Worm (Caenorhabditis elegans): ENCODE results near the gene ZK637.4.
A peak's percentile ranks its signal among the peaks of the same experiment; 100 is the strongest.

The ZK637.4 gene

DNA sequence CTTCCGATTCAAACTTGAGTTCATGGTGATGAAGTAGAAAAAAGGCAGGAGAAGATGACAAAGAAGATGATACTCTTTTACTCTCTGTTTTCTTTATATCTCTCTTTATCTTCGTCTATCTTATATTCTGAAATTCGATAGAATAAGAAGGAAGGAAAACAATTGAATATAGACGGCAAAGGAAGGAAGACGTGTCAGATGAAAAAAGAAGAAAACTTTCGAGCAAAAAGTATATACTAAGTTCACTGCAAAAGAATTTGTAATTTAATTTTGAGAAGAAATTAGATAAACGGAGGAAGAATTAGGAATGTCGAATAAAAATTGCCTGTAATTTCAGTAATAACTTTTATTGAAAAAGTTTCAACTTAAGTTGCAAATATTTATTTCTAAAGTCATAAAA lies 16.6 kb upstream of the ZK637.4 start, which contains the start of gene K01F9.2:
Gene K01F9.2, minus strand, starts transcription at position 127 of the 400 bp plus-strand sequence.
- peak; percentile 49 for TF ChIP-seq lin-14 (GFP tag; optimal IDR thresholded peaks at IDR 0.05)
- TF ChIP-seq nhr-90 (tag; optimal IDR thresholded peaks at IDR 0.05; ENCODE audit: poor library complexity) = no peak
- no peak for TF ChIP-seq C16A3.4 (tag; optimal IDR thresholded peaks at IDR 0.05)
- TF ChIP-seq blmp-1 (tag; optimal IDR thresholded peaks at IDR 0.05) = no peak
- no peak for TF ChIP-seq C04F5.9 (tag; optimal IDR thresholded peaks at IDR 0.05)
- peak; percentile 93 for TF ChIP-seq fkh-10 (GFP tag; optimal IDR thresholded peaks at IDR 0.05)
- no peak for TF ChIP-seq nhr-84 (tag; optimal IDR thresholded peaks at IDR 0.05)
- no peak for TF ChIP-seq pax-3 (tag; optimal IDR thresholded peaks at IDR 0.05)

DNA sequence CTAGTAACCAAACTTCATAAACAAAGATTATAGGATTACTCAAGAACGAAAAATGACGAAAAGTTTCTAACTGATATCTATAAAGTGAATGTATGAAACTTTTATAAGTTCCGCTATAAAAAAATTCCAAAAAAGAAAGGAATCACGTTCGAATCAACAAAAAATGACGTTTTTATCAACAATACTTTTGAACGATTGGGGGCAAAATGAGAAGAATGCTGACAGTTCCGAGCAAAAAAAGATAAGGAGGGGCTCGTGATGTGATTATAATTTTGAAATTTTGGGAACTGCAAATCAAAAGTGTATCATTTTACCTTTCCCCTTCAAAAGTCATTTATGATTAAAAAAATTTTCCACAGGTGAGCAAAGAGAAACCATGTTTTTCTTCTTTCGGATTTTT lies 14.6 kb upstream of the ZK637.4 start:
- no peak for TF ChIP-seq zag-1 (tag; optimal IDR thresholded peaks at IDR 0.05)
- TF ChIP-seq lin-15B (tag; optimal IDR thresholded peaks at IDR 0.05) = no peak
- no peak for TF ChIP-seq lsy-2 (tag; optimal IDR thresholded peaks at IDR 0.05)
- TF ChIP-seq C04F5.9 (tag; optimal IDR thresholded peaks at IDR 0.05) = no peak
- no peak for TF ChIP-seq nhr-19 (GFP tag; conservative IDR thresholded peaks at IDR 0.05)
- no peak for TF ChIP-seq egl-27 (tag; optimal IDR thresholded peaks at IDR 0.05)
- no peak for TF ChIP-seq mep-1 (tag; optimal IDR thresholded peaks at IDR 0.05)
- no peak for TF ChIP-seq C34B4.2 (tag; optimal IDR thresholded peaks at IDR 0.05)
- TF ChIP-seq aha-1 (tag; optimal IDR thresholded peaks at IDR 0.05) = no peak
- TF ChIP-seq nhr-90 (tag; optimal IDR thresholded peaks at IDR 0.05; ENCODE audit: poor library complexity) = no peak

ce11 chrIII:8882333-8882732 lies 11.2 kb upstream of the ZK637.4 start:
- TF ChIP-seq fkh-4 (tag; optimal IDR thresholded peaks at IDR 0.05; ENCODE audit: borderline replicate concordance) (no peak), rnt-1 (tag; optimal IDR thresholded peaks at IDR 0.05) (no peak), nhr-77 (tag; optimal IDR thresholded peaks at IDR 0.05) (no peak), mdl-1 (tag; optimal IDR thresholded peaks at IDR 0.05) (no peak), snpc-4 (tag; optimal IDR thresholded peaks at IDR 0.05) (no peak)

- TF ChIP-seq lsy-2 (tag; optimal IDR thresholded peaks at IDR 0.05) = no peak
- TF ChIP-seq efl-1 (optimal IDR thresholded peaks at IDR 0.05) = no peak
- peak in 1 of 2 experiments; percentile 63 for TF ChIP-seq efl-1 (GFP tag; optimal IDR thresholded peaks at IDR 0.05 in 1 of 2)
These were observed 8.4 kb upstream of the ZK637.4 start, which contains the start of gene svop-1 for ce11 chrIII:8885150-8885549. Gene svop-1 (minus strand): TSS chrIII:8885488.

DNA sequence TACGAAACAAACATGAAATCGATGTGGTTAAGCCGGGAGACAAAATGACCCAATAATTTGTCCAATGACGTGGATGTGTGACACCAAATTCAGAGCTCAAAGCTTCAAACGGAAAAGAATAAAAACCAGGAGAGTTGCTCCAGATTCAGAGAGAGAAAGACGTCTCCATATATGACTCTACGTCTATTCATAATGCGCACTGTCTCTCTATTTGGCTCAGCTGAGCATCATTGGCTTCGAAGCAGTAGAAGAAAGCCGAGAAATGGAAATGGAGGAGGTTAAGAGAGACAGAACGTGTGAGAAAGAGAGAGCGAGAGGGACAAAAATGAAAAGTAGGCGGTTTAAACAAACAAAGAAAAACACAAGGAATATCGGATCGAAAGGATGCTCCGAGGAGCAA lies 7.3 kb upstream of the ZK637.4 start:
- TF ChIP-seq egl-13 (tag; optimal IDR thresholded peaks at IDR 0.05) (peak; percentile 15), C16A3.4 (tag; optimal IDR thresholded peaks at IDR 0.05) (no peak), mep-1 (tag; optimal IDR thresholded peaks at IDR 0.05) (peak; percentile 22), hlh-4 (tag; optimal IDR thresholded peaks at IDR 0.05) (no peak), nhr-237 (tag; optimal IDR thresholded peaks at IDR 0.05) (no peak), dsc-1 (tag; optimal IDR thresholded peaks at IDR 0.05) (peak; percentile 40), nhr-77 (tag; optimal IDR thresholded peaks at IDR 0.05) (no peak), alr-1 (tag; optimal IDR thresholded peaks at IDR 0.05; ENCODE audit: borderline replicate concordance) (no peak), nhr-12 (tag; optimal IDR thresholded peaks at IDR 0.05) (no peak), nhr-47 (tag; optimal IDR thresholded peaks at IDR 0.05) (peak; percentile 20), fos-1 (tag; optimal IDR thresholded peaks at IDR 0.05) (no peak), tbx-2 (tag; optimal IDR thresholded peaks at IDR 0.05) (no peak), ceh-63 (GFP tag; optimal IDR thresholded peaks at IDR 0.05) (no peak), unc-86 (tag; optimal IDR thresholded peaks at IDR 0.05) (peak; percentile 16), ama-1 (optimal IDR thresholded peaks at IDR 0.05) (no peak), ztf-4 (tag; optimal IDR thresholded peaks at IDR 0.05) (no peak), ets-5 (GFP tag; IDR thresholded peaks at IDR 0.05) (no peak), pax-3 (tag; optimal IDR thresholded peaks at IDR 0.05) (no peak), vab-15 (tag; optimal IDR thresholded peaks at IDR 0.05) (no peak), mab-9 (GFP tag; IDR thresholded peaks at IDR 0.05) (no peak), Y116A8C.19 (tag; optimal IDR thresholded peaks at IDR 0.05; ENCODE audit: borderline replicate concordance) (no peak), fkh-8 (tag; optimal IDR thresholded peaks at IDR 0.05) (peak; percentile 61), ceh-90 (tag; optimal IDR thresholded peaks at IDR 0.05) (no peak), jun-1 (tag; optimal IDR thresholded peaks at IDR 0.05) (no peak), ztf-11 (tag; optimal IDR thresholded peaks at IDR 0.05) (no peak), lsy-2 (tag; optimal IDR thresholded peaks at IDR 0.05) (peak in 1 of 2 experiments; percentile 42), lin-14 (GFP tag; optimal IDR thresholded peaks at IDR 0.05) (peak; percentile 71), lin-35 (GFP tag; optimal IDR thresholded peaks at IDR 0.05) (peak in 1 of 2 experiments; percentile 5), ces-1 (GFP tag; optimal IDR thresholded peaks at IDR 0.05) (no peak)

Measured in whole organism, L1 larva.